Fruit fly (Drosophila melanogaster) S2 (cell line): ENCODE data around the gene Vha16-2.

Experiments
- CG8478 ChIP-seq: fragments of >200 bp; optimal IDR thresholded peaks from 2 replicates; lab custom pipeline; 2018
- CTCF ChIP-seq, 2 experiments: fragments of >200 bp; optimal IDR thresholded peaks; 2 replicates each; lab custom pipeline; 2018

DNA sequence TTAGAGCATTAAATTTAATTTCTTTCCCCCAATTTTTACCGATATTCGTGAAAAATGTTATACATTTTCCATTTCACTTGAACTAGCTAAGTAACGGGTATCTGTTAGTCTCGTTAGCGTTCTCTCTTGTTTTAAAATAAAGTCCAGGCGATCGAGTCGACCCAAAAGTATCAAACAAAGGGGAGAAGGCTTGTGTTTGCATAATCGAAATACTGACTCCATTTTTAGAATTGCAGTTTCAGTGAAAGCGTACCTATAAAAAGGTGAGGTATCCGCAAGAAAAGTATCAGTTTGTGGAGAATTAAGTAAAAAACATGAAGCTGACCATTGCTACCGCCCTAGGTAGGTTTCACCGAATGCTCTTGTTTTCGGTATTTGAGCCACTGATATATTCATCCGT is 37.2 kb downstream of the Vha16-2 start, which contains the start of gene Sgs3:
- no peak for TF ChIP-seq CTCF (optimal IDR thresholded peaks at IDR 0.05; lab: Kevin White, UChicago)
- TF ChIP-seq CG8478 (lab: Kevin White, UChicago), result no peak
